Worm (Caenorhabditis elegans) whole organism, L2 larva: ENCODE data around the gene C34F11.1.

ENCODE experiments used
- elt-3 ChIP-seq: sonication (generic microtip); optimal IDR thresholded peaks from 2 replicates; lab custom pipeline; 2017; ENCODE audit warnings: missing biosample characterization, missing genetic modification characterization
- fos-1 ChIP-seq: fragments of 150-350 bp; optimal IDR thresholded peaks from 2 replicates; lab custom pipeline; 2014; ENCODE audit warnings: missing biosample characterization, missing genetic modification characterization
- lin-13 ChIP-seq: fragments of 150-350 bp; optimal IDR thresholded peaks from 2 replicates; lab custom pipeline; 2014; ENCODE audit warnings: missing biosample characterization, missing genetic modification reagents, missing genetic modification characterization
- nhr-21 ChIP-seq: fragments of 150-350 bp; optimal IDR thresholded peaks from 2 replicates; lab custom pipeline; 2014; ENCODE audit warnings: missing biosample characterization, missing genetic modification characterization
- snpc-4 ChIP-seq: fragments of 150-350 bp; optimal IDR thresholded peaks from 2 replicates; lab custom pipeline; 2014; ENCODE audit warnings: missing biosample characterization, missing genetic modification characterization
- zag-1 ChIP-seq: fragments of 150-350 bp; optimal IDR thresholded peaks from 2 replicates; lab custom pipeline; 2014; ENCODE audit warnings: missing biosample characterization, missing genetic modification characterization
- ztf-11 ChIP-seq: sonication (generic microtip); optimal IDR thresholded peaks from 2 replicates; lab custom pipeline; 2017; ENCODE audit warnings: missing biosample characterization, missing genetic modification characterization

- TF ChIP-seq zag-1 (tag; lab: Kevin White, UChicago) (no peak), fos-1 (tag; lab: Kevin White, UChicago) (no peak), lin-13 (GFP tag; lab: Kevin White, UChicago) (no peak), elt-3 (tag; lab: Kevin White, UChicago) (no peak), ztf-11 (tag; lab: Kevin White, UChicago) (no peak), snpc-4 (tag; lab: Kevin White, UChicago) (no peak), nhr-21 (tag; lab: Kevin White, UChicago) (no peak)
Measured at ce11 chrII:5199497-5199896, 13.3 kb upstream of the C34F11.1 start, which contains the start of gene msp-50.
